Comparison of ENCODE assay signal across 8 worm cellular contexts in the genomic region with DNA sequence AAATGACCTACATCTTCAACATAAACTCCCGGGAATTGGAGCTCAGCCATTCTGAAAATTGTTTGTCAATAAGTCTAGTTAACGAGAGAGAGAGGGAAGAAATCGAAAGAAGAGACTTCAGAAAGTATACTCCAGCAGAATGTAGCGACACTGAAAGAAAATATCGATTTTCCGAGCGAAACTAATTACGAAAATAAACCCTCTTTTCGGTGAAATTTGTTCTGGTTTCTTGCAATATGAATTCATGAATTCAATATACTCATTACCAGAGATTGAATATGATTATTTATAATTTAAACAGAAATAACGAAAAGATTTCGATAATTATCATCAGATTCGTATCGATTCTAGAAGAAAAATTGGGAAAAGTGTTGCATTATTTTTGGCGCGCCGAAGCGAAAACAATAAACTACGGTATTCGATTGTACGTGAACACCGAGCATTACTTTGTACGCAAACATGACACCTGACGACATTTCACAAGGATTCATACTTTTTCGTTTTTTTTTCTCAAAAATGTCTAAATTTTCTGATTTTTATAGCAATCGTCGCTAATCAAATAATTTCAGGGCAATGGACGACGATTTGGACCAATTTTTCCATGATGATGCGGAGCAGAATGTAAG.
TF ChIP-seq lines count a peak whose summit lies in the region.

Gene hmg-4, minus strand, starts transcription at position 51 of the 626 bp plus-strand sequence.
Gene T20B12.3, plus strand, starts transcription at position 570 of the 626 bp plus-strand sequence.

TF ChIP-seq in whole organism, L1 larva, 84 proteins besides CTCF, POLR2A, EP300 and RAD21 (continues in another document):
- TF ChIP-seq elt-3 (tag; optimal IDR thresholded peaks at IDR 0.05; lab: Kevin White, UChicago) (peak in 1 of 6 experiments; percentile 29), nhr-85 (tag; lab: Kevin White, UChicago) (peak; percentile 9), unc-30 (tag; optimal IDR thresholded peaks at IDR 0.05; lab: Kevin White, UChicago) (no peak), snu-23 (GFP tag; optimal IDR thresholded peaks at IDR 0.05; lab: Kevin White, UChicago) (peak; percentile 58), irx-1 (tag; optimal IDR thresholded peaks at IDR 0.05; lab: Kevin White, UChicago) (peak; percentile 16), ceh-82 (tag; optimal IDR thresholded peaks at IDR 0.05; lab: Kevin White, UChicago) (peak in 1 of 3 experiments; percentile 58), lsy-2 (tag; optimal IDR thresholded peaks at IDR 0.05; lab: Kevin White, UChicago) (peak; percentile 93 to 98), mdl-1 (tag; optimal IDR thresholded peaks at IDR 0.05; lab: Kevin White, UChicago) (peak in 1 of 2 experiments; percentile 41), efl-3 (GFP tag; optimal IDR thresholded peaks at IDR 0.05; lab: Kevin White, UChicago) (no peak), unc-86 (tag; optimal IDR thresholded peaks at IDR 0.05; lab: Kevin White, UChicago) (no peak)

TF ChIP-seq in whole organism, L2 larva, 48 proteins besides CTCF, POLR2A, EP300 and RAD21 (continues in another document):
- TF ChIP-seq fos-1 (tag; optimal IDR thresholded peaks at IDR 0.05; lab: Kevin White, UChicago) (no peak), sem-4 (tag; optimal IDR thresholded peaks at IDR 0.05; lab: Kevin White, UChicago) (no peak), mbf-1 (tag; optimal IDR thresholded peaks at IDR 0.05; lab: Kevin White, UChicago) (no peak), ceh-82 (tag; optimal IDR thresholded peaks at IDR 0.05; lab: Kevin White, UChicago) (no peak), ama-1 (optimal IDR thresholded peaks at IDR 0.05; lab: Kevin White, UChicago) (no peak), lsy-2 (tag; optimal IDR thresholded peaks at IDR 0.05; lab: Kevin White, UChicago) (peak; percentile 83 to 98), aly-2 (tag; optimal IDR thresholded peaks at IDR 0.05; lab: Kevin White, UChicago) (no peak), crh-2 (tag; optimal IDR thresholded peaks at IDR 0.05; lab: Kevin White, UChicago) (peak; percentile 15), snpc-4 (tag; optimal IDR thresholded peaks at IDR 0.05; lab: Kevin White, UChicago) (no peak), mdl-1 (tag; optimal IDR thresholded peaks at IDR 0.05; lab: Kevin White, UChicago) (no peak), blmp-1 (tag; optimal IDR thresholded peaks at IDR 0.05; lab: Kevin White, UChicago; ENCODE audit: insufficient read depth) (no peak)

TF ChIP-seq in whole organism, L3 larva, 47 proteins besides CTCF, POLR2A, EP300 and RAD21 (continues in another document):
- TF ChIP-seq skn-1 (tag; optimal IDR thresholded peaks at IDR 0.05; lab: Kevin White, UChicago) (no peak), sea-2 (GFP tag; optimal IDR thresholded peaks at IDR 0.05; lab: Kevin White, UChicago) (no peak), snpc-4 (tag; optimal IDR thresholded peaks at IDR 0.05; lab: Kevin White, UChicago) (peak; percentile 23), elt-2 (tag; optimal IDR thresholded peaks at IDR 0.05; lab: Kevin White, UChicago) (peak; percentile 13), egl-5 (tag; optimal IDR thresholded peaks at IDR 0.05; lab: Kevin White, UChicago) (peak; percentile 31), pha-4 (tag; optimal IDR thresholded peaks at IDR 0.05; lab: Kevin White, UChicago) (peak; percentile 49), hmg-11 (tag; optimal IDR thresholded peaks at IDR 0.05; lab: Kevin White, UChicago) (peak; percentile 34), lin-39 (tag; optimal IDR thresholded peaks at IDR 0.05; lab: Kevin White, UChicago) (peak; percentile 50), nhr-25 (tag; optimal IDR thresholded peaks at IDR 0.05; lab: Kevin White, UChicago) (peak; percentile 45), fkh-10 (GFP tag; optimal IDR thresholded peaks at IDR 0.05; lab: Kevin White, UChicago) (no peak), zag-1 (tag; optimal IDR thresholded peaks at IDR 0.05; lab: Kevin White, UChicago) (no peak)

TF ChIP-seq in whole organism, L4 larva, 104 proteins besides CTCF, POLR2A, EP300 and RAD21 (continues in another document):
- TF ChIP-seq unc-39 (tag; optimal IDR thresholded peaks at IDR 0.05; lab: Kevin White, UChicago) (no peak), R02D3.7 (tag; optimal IDR thresholded peaks at IDR 0.05; lab: Kevin White, UChicago) (no peak), nhr-11 (tag; optimal IDR thresholded peaks at IDR 0.05; lab: Kevin White, UChicago) (no peak), ceh-44 (GFP tag; IDR thresholded peaks at IDR 0.05; lab: Robert Waterston, UW) (no peak), gei-8 (GFP tag; optimal IDR thresholded peaks at IDR 0.05; lab: Kevin White, UChicago) (no peak), saeg-2 (GFP tag; IDR thresholded peaks at IDR 0.05; lab: Robert Waterston, UW) (no peak), unc-130 (GFP tag; optimal IDR thresholded peaks at IDR 0.05; lab: Kevin White, UChicago) (peak; percentile 34), dpl-1 (GFP tag; optimal IDR thresholded peaks at IDR 0.05; lab: Kevin White, UChicago) (peak; percentile 61), fos-1 (tag; optimal IDR thresholded peaks at IDR 0.05; lab: Kevin White, UChicago) (no peak), aha-1 (tag; lab: Kevin White, UChicago) (no peak), T20F7.1 (GFP tag; optimal IDR thresholded peaks at IDR 0.05; lab: Kevin White, UChicago) (peak; percentile 44), ceh-28 (tag; optimal IDR thresholded peaks at IDR 0.05; lab: Kevin White, UChicago) (no peak)

TF ChIP-seq in whole organism, early embryonic, 17 proteins besides CTCF, POLR2A, EP300 and RAD21:
- no peak for TF ChIP-seq ceh-36 (tag; optimal IDR thresholded peaks at IDR 0.05; lab: Kevin White, UChicago)
- TF ChIP-seq F13C5.2 (tag; optimal IDR thresholded peaks at IDR 0.05; lab: Kevin White, UChicago), result peak; percentile 18

TF ChIP-seq in whole organism, late embryonic, 69 proteins besides CTCF, POLR2A, EP300 and RAD21:
- TF ChIP-seq nfya-1 (tag; optimal IDR thresholded peaks at IDR 0.05; lab: Kevin White, UChicago), result peak; percentile 44
- no peak for TF ChIP-seq pax-1 (tag; optimal IDR thresholded peaks at IDR 0.05; lab: Kevin White, UChicago)
- TF ChIP-seq elt-4 (tag; optimal IDR thresholded peaks at IDR 0.05; lab: Kevin White, UChicago), result no peak
- no peak for TF ChIP-seq ceh-24 (tag; optimal IDR thresholded peaks at IDR 0.05; lab: Kevin White, UChicago)
- TF ChIP-seq unc-42 (tag; optimal IDR thresholded peaks at IDR 0.05; lab: Kevin White, UChicago), result peak; percentile 16
- peak; percentile 38 for TF ChIP-seq ceh-31 (tag; optimal IDR thresholded peaks at IDR 0.05; lab: Kevin White, UChicago)
- no peak for TF ChIP-seq nhr-11 (tag; optimal IDR thresholded peaks at IDR 0.05; lab: Kevin White, UChicago)
- no peak for TF ChIP-seq F13H6.1 (tag; optimal IDR thresholded peaks at IDR 0.05; lab: Kevin White, UChicago)
- no peak for TF ChIP-seq ceh-48 (tag; optimal IDR thresholded peaks at IDR 0.05; lab: Kevin White, UChicago)
- no peak for TF ChIP-seq pqm-1 (tag; optimal IDR thresholded peaks at IDR 0.05; lab: Kevin White, UChicago)
- TF ChIP-seq ceh-45 (GFP tag; IDR thresholded peaks at IDR 0.05; lab: Robert Waterston, UW), result no peak

TF ChIP-seq in whole organism, mixed stage, embryonic, 35 proteins besides CTCF, POLR2A, EP300 and RAD21:
- no peak for TF ChIP-seq nhr-237 (tag; optimal IDR thresholded peaks at IDR 0.05; lab: Kevin White, UChicago)
- peak; percentile 16 for TF ChIP-seq ceh-43 (GFP tag; optimal IDR thresholded peaks at IDR 0.05; lab: Kevin White, UChicago)
- TF ChIP-seq sptf-1 (tag; optimal IDR thresholded peaks at IDR 0.05; lab: Kevin White, UChicago), result no peak
- no peak for TF ChIP-seq zip-8 (tag; optimal IDR thresholded peaks at IDR 0.05; lab: Kevin White, UChicago)
- TF ChIP-seq ceh-39 (tag; optimal IDR thresholded peaks at IDR 0.05; lab: Kevin White, UChicago), result no peak
- peak; percentile 16 for TF ChIP-seq pha-4 (tag; optimal IDR thresholded peaks at IDR 0.05; lab: Kevin White, UChicago)
- TF ChIP-seq elt-1 (tag; optimal IDR thresholded peaks at IDR 0.05; lab: Kevin White, UChicago; ENCODE audit: borderline replicate concordance, insufficient read depth), result no peak
- no peak for TF ChIP-seq ceh-83 (GFP tag; optimal IDR thresholded peaks at IDR 0.05; lab: Kevin White, UChicago)
- no peak for TF ChIP-seq flh-1 (GFP tag; optimal IDR thresholded peaks at IDR 0.05; lab: Kevin White, UChicago)
- TF ChIP-seq ces-1 (GFP tag; optimal IDR thresholded peaks at IDR 0.05; lab: Kevin White, UChicago), result peak; percentile 64
- TF ChIP-seq lsy-2 (tag; optimal IDR thresholded peaks at IDR 0.05; lab: Kevin White, UChicago), result peak; percentile 94

TF ChIP-seq in whole organism, young adult, 124 proteins besides CTCF, POLR2A, EP300 and RAD21 (continues in another document):
- TF ChIP-seq ztf-28 (GFP tag; IDR thresholded peaks at IDR 0.05; lab: Robert Waterston, UW) (no peak), F23B12.7 (tag; optimal IDR thresholded peaks at IDR 0.05; lab: Kevin White, UChicago; ENCODE audit: insufficient read depth) (peak; percentile 54), madf-8 (GFP tag; conservative IDR thresholded peaks at IDR 0.05; lab: Robert Waterston, UW) (peak; percentile 44; the same call in 1 of the 2 replicates), ccch-3 (GFP tag; optimal IDR thresholded peaks at IDR 0.05; lab: Kevin White, UChicago) (no peak), nfya-1 (tag; optimal IDR thresholded peaks at IDR 0.05; lab: Kevin White, UChicago; ENCODE audit: borderline replicate concordance, insufficient read depth) (no peak), ceh-27 (GFP tag; optimal IDR thresholded peaks at IDR 0.05; lab: Kevin White, UChicago) (no peak), ama-1 (optimal IDR thresholded peaks at IDR 0.05; lab: Kevin White, UChicago) (no peak), ama-1 (GFP tag; optimal IDR thresholded peaks at IDR 0.05; lab: Kevin White, UChicago) (no peak), unc-130 (GFP tag; optimal IDR thresholded peaks at IDR 0.05; lab: Kevin White, UChicago) (peak; percentile 14), K11D2.4 (GFP tag; IDR thresholded peaks at IDR 0.05; lab: Robert Waterston, UW) (no peak), F55B11.4 (tag; optimal IDR thresholded peaks at IDR 0.05; lab: Kevin White, UChicago; ENCODE audit: borderline replicate concordance, insufficient read depth) (no peak), tbp1 (GFP tag; optimal IDR thresholded peaks at IDR 0.05; lab: Kevin White, UChicago) (peak; percentile 75), lir-1 (GFP tag; conservative IDR thresholded peaks at IDR 0.05; lab: Robert Waterston, UW) (no peak), nhr-80 (tag; optimal IDR thresholded peaks at IDR 0.05; lab: Kevin White, UChicago) (no peak), rpc-1 (optimal IDR thresholded peaks at IDR 0.05; lab: Kevin White, UChicago) (no peak), rpc-1 (tag; optimal IDR thresholded peaks at IDR 0.05; lab: Kevin White, UChicago) (no peak), ceh-91 (GFP tag; IDR thresholded peaks at IDR 0.05; lab: Robert Waterston, UW) (peak; percentile 71), xnd-1 (tag; optimal IDR thresholded peaks at IDR 0.05; lab: Kevin White, UChicago) (peak; percentile 50), Y95B8A.8 (GFP tag; IDR thresholded peaks at IDR 0.05; lab: Robert Waterston, UW) (0 out of 2 replicates have a peak, but pooled peaks have one; percentile 54), ztf-18 (tag; optimal IDR thresholded peaks at IDR 0.05; lab: Kevin White, UChicago) (peak; percentile 44), atf-7 (tag; optimal IDR thresholded peaks at IDR 0.05; lab: Kevin White, UChicago) (no peak), madf-10 (tag; optimal IDR thresholded peaks at IDR 0.05; lab: Kevin White, UChicago) (no peak), rcor-1 (GFP tag; IDR thresholded peaks at IDR 0.05; lab: Robert Waterston, UW) (peak; percentile 8; the same call in 1 of the 2 replicates)
